Worm (Caenorhabditis elegans) whole organism, late embryonic: ENCODE results near the gene hnd-1.

Source experiments
- T23F11.4 ChIP-seq: fragments of 200-800 bp; sonication (Bioruptor generic); optimal IDR thresholded peaks from 2 replicates; lab custom pipeline; 2018; ENCODE audit warnings: mild to moderate bottlenecking, missing genetic modification characterization, missing compliant biosample characterization
- ceh-19 ChIP-seq: fragments of 200-800 bp; sonication (Bioruptor generic); optimal IDR thresholded peaks from 2 replicates; lab custom pipeline; 2018; ENCODE audit warnings: mild to moderate bottlenecking, missing genetic modification characterization, missing compliant biosample characterization
- elt-2 ChIP-seq: sonication (generic microtip); optimal IDR thresholded peaks from 2 replicates; lab custom pipeline; 2016; ENCODE audit warnings: missing genetic modification reagents, missing genetic modification characterization, missing compliant biosample characterization
- hlh-6 ChIP-seq: sonication (generic microtip); optimal IDR thresholded peaks from 2 replicates; lab custom pipeline; 2016; ENCODE audit warnings: missing genotype, missing genetic modification characterization, missing compliant biosample characterization
- rnt-1 ChIP-seq: sonication (generic microtip); optimal IDR thresholded peaks from 2 replicates; lab custom pipeline; 2016; ENCODE audit warnings: missing genetic modification characterization, missing compliant biosample characterization
- unc-3 ChIP-seq, 2 experiments: fragments of 200-800 bp in 1 of 2; sonication (Bioruptor generic) in 1 of 2; sonication (generic microtip) in 1 of 2; conservative IDR thresholded peaks in 1 of 2; optimal IDR thresholded peaks in 1 of 2; 2 replicates each; pipeline versions ENCODE4 v1.3.6 to Lab custom; 2016 to 2022; ENCODE audit warnings: missing compliant biosample characterization in 2 of 2, missing genetic modification characterization in 2 of 2, missing genetic modification reagents in 1 of 2
- zip-5 ChIP-seq: sonication (generic microtip); optimal IDR thresholded peaks from 2 replicates; lab custom pipeline; 2016; ENCODE audit warnings: missing genetic modification characterization, missing compliant biosample characterization
- ztf-16 ChIP-seq: sonication (generic microtip); optimal IDR thresholded peaks from 2 replicates; lab custom pipeline; 2017; ENCODE audit warnings: missing genetic modification characterization, missing compliant biosample characterization

DNA sequence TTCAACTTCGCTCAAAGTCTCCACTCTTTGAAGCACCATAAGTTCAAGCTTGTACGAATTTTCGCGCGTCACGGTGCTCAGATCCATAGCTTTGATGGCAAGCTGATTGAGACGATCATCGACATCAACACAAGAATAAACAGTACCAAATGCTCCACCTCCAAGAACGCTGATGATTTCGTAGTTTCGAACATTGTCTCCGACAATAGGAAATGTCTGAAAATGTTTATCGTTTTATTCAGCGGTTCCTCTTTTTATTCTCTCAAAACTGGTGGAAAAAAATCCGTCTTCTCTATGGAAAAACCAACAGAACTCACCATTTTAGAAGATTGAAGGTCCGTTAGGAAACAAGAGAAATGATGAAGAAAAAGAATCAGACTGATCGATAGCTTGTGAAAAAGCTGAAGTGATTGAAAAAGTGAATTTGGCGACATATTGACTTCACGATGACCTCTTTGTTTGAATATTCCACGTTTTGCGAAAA, 3.5 kb downstream of the hnd-1 start, which contains the start of gene C44C10.7:
- TF ChIP-seq rnt-1 (tag; lab: Kevin White, UChicago) = no peak
- no peak for TF ChIP-seq hlh-6 (tag; lab: Kevin White, UChicago)
- TF ChIP-seq ceh-19 = no peak
- no peak for TF ChIP-seq T23F11.4 (GFP tag; lab: Kevin White, UChicago)
- no peak for TF ChIP-seq zip-5 (tag; lab: Kevin White, UChicago)
- no peak for TF ChIP-seq unc-3 (GFP tag; conservative IDR thresholded peaks at IDR 0.05; lab: Robert Waterston, UW)
- no peak for TF ChIP-seq unc-3 (tag; optimal IDR thresholded peaks at IDR 0.05; lab: Kevin White, UChicago)
- TF ChIP-seq elt-2 (tag; lab: Kevin White, UChicago) = no peak
- TF ChIP-seq ztf-16 = no peak
